Worm (Caenorhabditis elegans): ENCODE measurements around the gene K07G6.1.

- TF ChIP-seq lin-39 (tag; optimal IDR thresholded peaks at IDR 0.05): no peak
- no peak for TF ChIP-seq blmp-1 (tag; optimal IDR thresholded peaks at IDR 0.05; ENCODE audit: insufficient read depth)
- no peak for TF ChIP-seq nhr-11 (tag; optimal IDR thresholded peaks at IDR 0.05)
- no peak for TF ChIP-seq ZK546.5 (tag; optimal IDR thresholded peaks at IDR 0.05)
- TF ChIP-seq unc-55 (GFP tag; optimal IDR thresholded peaks at IDR 0.05): no peak
- TF ChIP-seq unc-62 (GFP tag; optimal IDR thresholded peaks at IDR 0.05): no peak
- TF ChIP-seq nhr-77 (tag; optimal IDR thresholded peaks at IDR 0.05): no peak
- TF ChIP-seq aly-2 (tag; optimal IDR thresholded peaks at IDR 0.05): no peak
- no peak for TF ChIP-seq elt-3 (tag; optimal IDR thresholded peaks at IDR 0.05)
- TF ChIP-seq egl-27 (tag; optimal IDR thresholded peaks at IDR 0.05): no peak
- TF ChIP-seq nhr-237 (tag; optimal IDR thresholded peaks at IDR 0.05): no peak
These were observed 46.8 kb upstream of the K07G6.1 start, which contains the start of gene fbxc-26 for ce11 chrII:1694530-1694929.
